Fruit fly (Drosophila melanogaster) whole organism: Measurements from ENCODE around the gene simj.

Experiments used
- Dll ChIP-seq: fragments of >200 bp; optimal IDR thresholded peaks from 2 replicates; lab custom pipeline; 2017
- pan ChIP-seq: fragments of >200 bp; optimal IDR thresholded peaks from 2 replicates; lab custom pipeline; 2017
- psq ChIP-seq: fragments of >200 bp; optimal IDR thresholded peaks from 2 replicates; lab custom pipeline; 2017

DNA sequence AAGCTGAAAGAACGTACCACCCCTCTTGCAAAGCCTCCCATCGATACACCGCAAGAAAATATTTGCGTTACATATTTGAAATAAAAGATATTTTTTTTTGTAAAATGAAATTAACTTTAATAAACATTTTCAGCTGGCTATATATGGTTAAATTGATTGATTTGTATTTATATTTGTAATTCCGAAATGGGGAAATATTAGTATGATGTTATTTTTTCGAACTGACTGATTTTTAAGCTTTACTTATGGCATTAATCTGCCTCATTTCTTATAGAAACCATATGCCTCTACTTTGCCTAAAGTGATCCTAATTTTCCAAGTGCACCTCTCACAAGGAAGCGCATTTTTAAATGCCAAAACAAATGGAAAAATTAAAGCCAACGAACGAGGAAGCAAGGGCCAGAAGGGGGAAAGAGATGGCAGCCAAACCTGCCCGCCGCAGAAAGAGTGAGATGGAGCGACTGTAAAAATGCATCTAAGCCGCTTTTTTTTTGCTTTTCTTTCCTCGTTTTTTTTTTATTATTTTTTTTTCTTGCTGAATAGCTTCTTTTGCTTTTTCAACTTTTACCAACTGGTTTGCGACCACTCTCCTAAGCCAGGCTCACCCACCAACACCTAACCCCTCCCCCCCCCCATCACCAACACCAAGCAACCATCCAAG, 49.0 kb downstream of the simj start:
- no peak for TF ChIP-seq pan (lab: Kevin White, UChicago)
- TF ChIP-seq psq (lab: Kevin White, UChicago) = no peak
- no peak for TF ChIP-seq Dll (lab: Kevin White, UChicago)
